Fruit fly (Drosophila melanogaster): Measurements from ENCODE around the gene hdly.

Gene hdly

DNA sequence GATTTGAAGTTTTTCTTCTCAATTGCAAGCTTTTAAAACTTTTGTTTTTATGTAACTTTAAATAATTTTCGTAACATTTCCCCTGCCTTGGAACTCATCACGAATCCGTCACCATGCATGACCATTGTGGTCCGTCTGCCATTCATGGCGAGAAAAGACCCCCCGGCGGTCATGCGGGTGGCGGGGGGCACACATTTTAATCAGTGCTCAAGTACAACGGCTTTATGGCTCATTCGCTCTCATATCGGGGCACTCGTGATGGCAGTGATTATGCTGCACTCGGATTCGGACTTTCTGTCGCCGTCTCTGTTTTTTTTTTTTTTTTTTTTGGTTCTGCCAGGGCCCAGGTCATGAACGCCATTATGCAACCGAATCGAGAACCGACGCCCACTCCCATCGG, 40.4 kb downstream of the hdly start:
- TF ChIP-seq insv (optimal IDR thresholded peaks at IDR 0.05) (no peak), h (optimal IDR thresholded peaks at IDR 0.05) (no peak), ttk (optimal IDR thresholded peaks at IDR 0.05) (no peak), psq (optimal IDR thresholded peaks at IDR 0.05) (no peak), Sin3A (optimal IDR thresholded peaks at IDR 0.05) (no peak), Myc (optimal IDR thresholded peaks at IDR 0.05) (no peak)

dm6 chr3R:20955119-20955518, 41.0 kb downstream of the hdly start:
- no peak for TF ChIP-seq insv (optimal IDR thresholded peaks at IDR 0.05)
- no peak for TF ChIP-seq psq (optimal IDR thresholded peaks at IDR 0.05)
- TF ChIP-seq Sin3A (optimal IDR thresholded peaks at IDR 0.05): no peak
- no peak for TF ChIP-seq ttk (optimal IDR thresholded peaks at IDR 0.05)
- TF ChIP-seq h (optimal IDR thresholded peaks at IDR 0.05): no peak
- TF ChIP-seq Myc (optimal IDR thresholded peaks at IDR 0.05): no peak

- TF ChIP-seq Sin3A (optimal IDR thresholded peaks at IDR 0.05) (no peak), h (optimal IDR thresholded peaks at IDR 0.05) (no peak), psq (optimal IDR thresholded peaks at IDR 0.05) (no peak), Myc (optimal IDR thresholded peaks at IDR 0.05) (no peak), ttk (optimal IDR thresholded peaks at IDR 0.05) (no peak), insv (optimal IDR thresholded peaks at IDR 0.05) (no peak)
Observed at dm6 chr3R:20955932-20956636, 42.0 kb downstream of the hdly start.

- TF ChIP-seq h (optimal IDR thresholded peaks at IDR 0.05): no peak
- no peak for TF ChIP-seq Myc (optimal IDR thresholded peaks at IDR 0.05)
- no peak for TF ChIP-seq ttk (optimal IDR thresholded peaks at IDR 0.05)
Observed at dm6 chr3R:20956875-20957874, 43.1 kb downstream of the hdly start.

dm6 chr3R:20958599-20959150, 44.6 kb downstream of the hdly start:
- no peak for TF ChIP-seq psq (optimal IDR thresholded peaks at IDR 0.05)
- no peak for TF ChIP-seq insv (optimal IDR thresholded peaks at IDR 0.05)
- TF ChIP-seq Sin3A (optimal IDR thresholded peaks at IDR 0.05): no peak
- TF ChIP-seq Myc (optimal IDR thresholded peaks at IDR 0.05): no peak
- no peak for TF ChIP-seq h (optimal IDR thresholded peaks at IDR 0.05)
- no peak for TF ChIP-seq ttk (optimal IDR thresholded peaks at IDR 0.05)

dm6 chr3R:20960881-20961518, 46.9 kb downstream of the hdly start:
- TF ChIP-seq h (optimal IDR thresholded peaks at IDR 0.05) (no peak), Myc (optimal IDR thresholded peaks at IDR 0.05) (no peak), ttk (optimal IDR thresholded peaks at IDR 0.05) (no peak), insv (optimal IDR thresholded peaks at IDR 0.05) (no peak), psq (optimal IDR thresholded peaks at IDR 0.05) (no peak), Sin3A (optimal IDR thresholded peaks at IDR 0.05) (no peak)

DNA sequence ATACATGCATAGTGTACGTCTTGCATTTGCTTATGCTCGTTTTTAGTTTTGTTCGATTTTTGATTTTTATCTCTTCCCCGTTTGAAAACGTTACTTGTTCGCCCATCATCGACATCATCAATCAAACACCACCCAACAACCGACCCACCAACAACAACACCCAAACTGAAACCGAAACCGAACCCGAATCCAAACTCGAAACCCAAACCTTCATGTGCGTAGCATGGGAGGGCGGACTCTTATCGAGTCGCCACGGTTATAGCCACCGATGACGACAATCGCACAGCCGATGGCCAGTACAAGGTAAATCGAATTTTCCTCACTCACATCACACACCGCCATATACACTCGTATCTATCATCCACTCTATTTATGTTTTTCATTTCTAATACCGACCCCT, 47.9 kb downstream of the hdly start:
- TF ChIP-seq ttk (optimal IDR thresholded peaks at IDR 0.05) (no peak), Sin3A (optimal IDR thresholded peaks at IDR 0.05) (no peak), insv (optimal IDR thresholded peaks at IDR 0.05) (no peak)

- no peak for TF ChIP-seq insv (optimal IDR thresholded peaks at IDR 0.05)
- no peak for TF ChIP-seq h (optimal IDR thresholded peaks at IDR 0.05)
- TF ChIP-seq ttk (optimal IDR thresholded peaks at IDR 0.05): no peak
- no peak for TF ChIP-seq Myc (optimal IDR thresholded peaks at IDR 0.05)
- TF ChIP-seq Sin3A (optimal IDR thresholded peaks at IDR 0.05): no peak
- no peak for TF ChIP-seq psq (optimal IDR thresholded peaks at IDR 0.05)
Observed at dm6 chr3R:20962965-20963364, 48.9 kb downstream of the hdly start.

dm6 chr3R:20976649-20977048, 62.6 kb downstream of the hdly start:
- TF ChIP-seq h (optimal IDR thresholded peaks at IDR 0.05): no peak
- TF ChIP-seq Myc (optimal IDR thresholded peaks at IDR 0.05): no peak
- no peak for TF ChIP-seq psq (optimal IDR thresholded peaks at IDR 0.05)
- no peak for TF ChIP-seq ttk (optimal IDR thresholded peaks at IDR 0.05)
- TF ChIP-seq Sin3A (optimal IDR thresholded peaks at IDR 0.05): no peak
- no peak for TF ChIP-seq insv (optimal IDR thresholded peaks at IDR 0.05)

- TF ChIP-seq Myc (optimal IDR thresholded peaks at IDR 0.05) (no peak), psq (optimal IDR thresholded peaks at IDR 0.05) (no peak), ttk (optimal IDR thresholded peaks at IDR 0.05) (no peak), insv (optimal IDR thresholded peaks at IDR 0.05) (no peak), h (optimal IDR thresholded peaks at IDR 0.05) (no peak), Sin3A (optimal IDR thresholded peaks at IDR 0.05) (no peak)
Observed at dm6 chr3R:20977846-20978295, 63.8 kb downstream of the hdly start, which contains the start of gene Calx. Gene Calx (plus strand): TSS chr3R:20978183.
